Worm (Caenorhabditis elegans) whole organism, L1 larva: ENCODE measurements around the gene math-39.

ENCODE experiments used
- C04F5.9 ChIP-seq: sonication (generic microtip); optimal IDR thresholded peaks from 2 replicates; lab custom pipeline; 2016; ENCODE audit warnings: missing genetic modification characterization, missing compliant biosample characterization
- C16A3.4 ChIP-seq: fragments of 150-350 bp; optimal IDR thresholded peaks from 2 replicates; lab custom pipeline; 2014; ENCODE audit warnings: missing biosample characterization, missing genetic modification characterization
- C34B4.2 ChIP-seq: sonication (generic microtip); optimal IDR thresholded peaks from 2 replicates; lab custom pipeline; 2017; ENCODE audit warnings: mild to moderate bottlenecking, missing genetic modification characterization, missing compliant biosample characterization
- ama-1 ChIP-seq: fragments of 150-350 bp; optimal IDR thresholded peaks from 2 replicates; lab custom pipeline; 2014
- ceh-82 ChIP-seq, 3 experiments: fragments of 150-350 bp in 1 of 3; sonication (generic microtip) in 2 of 3; optimal IDR thresholded peaks; 2 replicates each; lab custom pipeline; 2014 to 2017; ENCODE audit warnings: missing biosample characterization in 3 of 3, missing genetic modification characterization in 3 of 3
- ces-1 ChIP-seq: fragments of 150-350 bp; optimal IDR thresholded peaks from 2 replicates; lab custom pipeline; 2014; ENCODE audit warnings: missing biosample characterization, missing genetic modification reagents, missing genetic modification characterization
- dsc-1 ChIP-seq: sonication (generic microtip); optimal IDR thresholded peaks from 2 replicates; lab custom pipeline; 2016; ENCODE audit warnings: mild to moderate bottlenecking, missing genetic modification characterization, missing compliant biosample characterization
- egl-27 ChIP-seq, 2 experiments: fragments of 150-350 bp in 1 of 2; sonication (generic microtip); optimal IDR thresholded peaks; 3 replicates each; lab custom pipeline; 2017 to 2018; ENCODE audit warnings: missing biosample characterization in 2 of 2, missing genetic modification characterization in 2 of 2, missing genetic modification reagents in 2 of 2
- lin-15B ChIP-seq: fragments of 150-350 bp; sonication (generic microtip); optimal IDR thresholded peaks from 3 replicates; lab custom pipeline; 2014; ENCODE audit warnings: missing biosample characterization, missing genetic modification characterization
- lsy-2 ChIP-seq, 2 experiments: fragments of 150-350 bp; optimal IDR thresholded peaks; 2 replicates each; lab custom pipeline; 2014; ENCODE audit warnings: missing biosample characterization in 2 of 2, missing genetic modification characterization in 2 of 2
- mab-9 ChIP-seq: fragments of 200-800 bp; sonication (Bioruptor generic); IDR thresholded peaks from 2 replicates; pipeline ENCODE4 v1.3.6; 2022; ENCODE audit warnings: missing genetic modification reagents, missing genetic modification characterization, missing compliant biosample characterization
- nhr-28 ChIP-seq: fragments of 150-350 bp; optimal IDR thresholded peaks from 2 replicates; lab custom pipeline; 2014; ENCODE audit warnings: missing biosample characterization, missing genetic modification characterization
- nhr-47 ChIP-seq: sonication (generic microtip); optimal IDR thresholded peaks from 2 replicates; lab custom pipeline; 2016; ENCODE audit warnings: mild to moderate bottlenecking, missing genetic modification characterization, moderate library complexity, missing compliant biosample characterization
- nhr-71 ChIP-seq: sonication (generic microtip); optimal IDR thresholded peaks from 2 replicates; lab custom pipeline; 2016; ENCODE audit warnings: mild to moderate bottlenecking, missing genetic modification characterization, moderate library complexity, missing compliant biosample characterization
- pag-3 ChIP-seq: sonication (generic microtip); optimal IDR thresholded peaks from 2 replicates; lab custom pipeline; 2017; ENCODE audit warnings: missing genetic modification characterization, mild to moderate bottlenecking, missing compliant biosample characterization, antibody characterized with exemption, borderline replicate concordance; ENCODE audit not compliant: insufficient read depth
- rnt-1 ChIP-seq: sonication (generic microtip); optimal IDR thresholded peaks from 2 replicates; lab custom pipeline; 2016; ENCODE audit warnings: mild to moderate bottlenecking, missing genetic modification characterization, moderate library complexity, missing compliant biosample characterization
- swsn-7 ChIP-seq: sonication (generic microtip); optimal IDR thresholded peaks from 2 replicates; lab custom pipeline; 2016; ENCODE audit warnings: missing genetic modification characterization, missing compliant biosample characterization
- unc-130 ChIP-seq: fragments of 150-350 bp; optimal IDR thresholded peaks from 2 replicates; lab custom pipeline; 2017; ENCODE audit warnings: missing biosample characterization, missing genetic modification characterization, inconsistent platforms
- unc-62 ChIP-seq: fragments of 150-350 bp; optimal IDR thresholded peaks from 2 replicates; lab custom pipeline; 2014; ENCODE audit warnings: missing biosample characterization, missing genetic modification reagents, missing genetic modification characterization
- zag-1 ChIP-seq: fragments of 150-350 bp; optimal IDR thresholded peaks from 2 replicates; lab custom pipeline; 2014; ENCODE audit warnings: missing biosample characterization, missing genetic modification characterization

math-39 gene

DNA sequence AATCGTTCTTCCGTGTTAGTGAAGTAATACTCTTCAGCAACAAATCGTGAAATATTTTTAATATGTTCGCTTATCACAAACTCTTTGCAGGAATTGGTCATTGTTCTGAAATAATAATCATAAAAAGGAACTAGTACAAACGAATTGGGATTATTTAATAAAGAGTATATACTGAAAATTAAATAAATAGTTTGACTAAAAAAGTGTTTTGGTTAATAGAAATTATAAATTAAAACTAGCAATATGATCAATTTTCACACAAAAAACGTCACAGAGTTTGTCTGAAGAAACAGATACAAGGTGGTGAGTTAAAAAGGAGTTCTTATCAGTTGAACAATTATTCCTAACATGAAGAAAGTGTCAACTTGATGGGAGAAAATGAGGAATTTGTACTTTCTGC lies 50.6 kb downstream of the math-39 start, which contains the start of gene math-5:
math-5 (minus strand) TSS at position 101 of the 400 bp plus-strand sequence.
- TF ChIP-seq egl-27 (tag; optimal IDR thresholded peaks at IDR 0.05; lab: Kevin White, UChicago) = no peak
- no peak for TF ChIP-seq dsc-1 (tag; lab: Kevin White, UChicago)
- TF ChIP-seq lin-15B (tag; lab: Kevin White, UChicago) = no peak
- no peak for TF ChIP-seq pag-3 (tag; lab: Kevin White, UChicago)
- TF ChIP-seq ama-1 (lab: Kevin White, UChicago) = no peak
- no peak for TF ChIP-seq C04F5.9 (tag; lab: Kevin White, UChicago)
- no peak for TF ChIP-seq nhr-47 (tag; lab: Kevin White, UChicago)
- no peak for TF ChIP-seq ces-1 (GFP tag; lab: Kevin White, UChicago)
- TF ChIP-seq rnt-1 = no peak
- no peak for TF ChIP-seq ceh-82 (tag; optimal IDR thresholded peaks at IDR 0.05; lab: Kevin White, UChicago)
- TF ChIP-seq C16A3.4 (tag; lab: Kevin White, UChicago) = no peak
- TF ChIP-seq lsy-2 (tag; optimal IDR thresholded peaks at IDR 0.05; lab: Kevin White, UChicago) = no peak
- no peak for TF ChIP-seq zag-1 (tag; lab: Kevin White, UChicago)
- no peak for TF ChIP-seq swsn-7
- no peak for TF ChIP-seq unc-130 (tag; lab: Kevin White, UChicago)
- TF ChIP-seq mab-9 = no peak
- TF ChIP-seq nhr-71 (tag; lab: Kevin White, UChicago) = no peak
- TF ChIP-seq unc-62 (GFP tag; lab: Kevin White, UChicago) = no peak
- TF ChIP-seq C34B4.2 (tag; lab: Kevin White, UChicago) = no peak
- TF ChIP-seq nhr-28 (tag; lab: Kevin White, UChicago) = no peak
